Worm (Caenorhabditis elegans) whole organism, young adult: Measurements from ENCODE around the gene catp-2.

Experiments
- C17E4.6 ChIP-seq: fragments of 200-800 bp; sonication (Bioruptor generic); IDR thresholded peaks from 2 replicates; pipeline ENCODE4 v1.3.6; 2022; ENCODE audit warnings: missing genetic modification reagents, missing genetic modification characterization, missing compliant biosample characterization
- F10E7.11 ChIP-seq: sonication (generic microtip); optimal IDR thresholded peaks from 2 replicates; lab custom pipeline; 2017; ENCODE audit warnings: mild to moderate bottlenecking, missing genetic modification characterization, moderate library complexity, missing compliant biosample characterization
- F52B5.7 ChIP-seq: sonication (generic microtip); optimal IDR thresholded peaks from 2 replicates; lab custom pipeline; 2016; ENCODE audit warnings: mild to moderate bottlenecking, missing genetic modification characterization, missing compliant biosample characterization
- T07F8.4 ChIP-seq: sonication (generic microtip); optimal IDR thresholded peaks from 2 replicates; lab custom pipeline; 2016; ENCODE audit warnings: mild to moderate bottlenecking, missing genetic modification characterization, moderate library complexity, missing compliant biosample characterization
- T26A5.8 ChIP-seq: sonication (generic microtip); optimal IDR thresholded peaks from 2 replicates; lab custom pipeline; 2016; ENCODE audit warnings: missing genetic modification characterization, missing compliant biosample characterization
- Y56A3A.18 ChIP-seq: fragments of 200-800 bp; sonication (Bioruptor generic); IDR thresholded peaks from 2 replicates; pipeline ENCODE4 v1.3.6; 2022; ENCODE audit warnings: missing genetic modification reagents, missing genetic modification characterization, missing compliant biosample characterization
- Y95B8A.8 ChIP-seq: fragments of 200-800 bp; sonication (Bioruptor generic); IDR thresholded peaks from 2 replicates; pipeline ENCODE4 v1.3.6; 2022; ENCODE audit warnings: missing genetic modification reagents, missing genetic modification characterization, missing compliant biosample characterization
- aptf-2 ChIP-seq: fragments of 200-800 bp; sonication (Bioruptor generic); conservative IDR thresholded peaks from 2 replicates; pipeline ENCODE4 v1.3.6; 2022; ENCODE audit warnings: missing genetic modification reagents, missing genetic modification characterization, missing compliant biosample characterization
- attf-3 ChIP-seq: fragments of 200-800 bp; sonication (Bioruptor generic); conservative IDR thresholded peaks from 2 replicates; pipeline ENCODE4 v1.3.6; 2022; ENCODE audit warnings: missing genetic modification reagents, missing genetic modification characterization, missing compliant biosample characterization
- attf-6 ChIP-seq: fragments of 200-800 bp; sonication (Bioruptor generic); IDR thresholded peaks from 2 replicates; pipeline ENCODE4 v1.3.6; 2022; ENCODE audit warnings: missing genetic modification reagents, missing genetic modification characterization, missing compliant biosample characterization
- bed-2 ChIP-seq: fragments of 200-800 bp; sonication (Bioruptor generic); IDR thresholded peaks from 2 replicates; pipeline ENCODE4 v1.3.6; 2022; ENCODE audit warnings: missing genetic modification reagents, missing genetic modification characterization, missing compliant biosample characterization
- cebp-1 ChIP-seq, 2 experiments: fragments of 200-800 bp in 1 of 2; sonication (Bioruptor generic) in 1 of 2; sonication (generic microtip) in 1 of 2; IDR thresholded peaks in 1 of 2; optimal IDR thresholded peaks in 1 of 2; 2 replicates each; pipeline versions ENCODE4 v1.3.6 to Lab custom; 2017 to 2022; ENCODE audit warnings: missing compliant biosample characterization in 2 of 2, missing genetic modification characterization in 2 of 2, mild to moderate bottlenecking in 1 of 2, missing genetic modification reagents in 1 of 2, moderate library complexity in 1 of 2
- ceh-100 ChIP-seq: fragments of 200-800 bp; sonication (Bioruptor generic); IDR thresholded peaks from 2 replicates; pipeline ENCODE4 v1.3.6; 2022; ENCODE audit warnings: missing genetic modification reagents, missing genetic modification characterization, missing compliant biosample characterization
- ceh-27 ChIP-seq: fragments of 200-800 bp; sonication (Bioruptor generic); optimal IDR thresholded peaks from 2 replicates; lab custom pipeline; 2018; ENCODE audit warnings: mild to moderate bottlenecking, missing genetic modification characterization, moderate library complexity, missing compliant biosample characterization
- ceh-40 ChIP-seq: fragments of 200-800 bp; sonication (Bioruptor generic); IDR thresholded peaks from 2 replicates; pipeline ENCODE4 v1.3.6; 2022; ENCODE audit warnings: missing genetic modification characterization, missing compliant biosample characterization
- ceh-58 ChIP-seq: fragments of 200-800 bp; sonication (Bioruptor generic); IDR thresholded peaks from 2 replicates; pipeline ENCODE4 v1.3.6; 2022; ENCODE audit warnings: missing genetic modification characterization, missing compliant biosample characterization
- ceh-79 ChIP-seq: sonication (generic microtip); optimal IDR thresholded peaks from 2 replicates; lab custom pipeline; 2017; ENCODE audit warnings: mild to moderate bottlenecking, missing genetic modification characterization, missing compliant biosample characterization
- chd-7 ChIP-seq: sonication (generic microtip); optimal IDR thresholded peaks from 2 replicates; lab custom pipeline; 2016; ENCODE audit warnings: mild to moderate bottlenecking, missing genetic modification characterization, moderate library complexity, missing compliant biosample characterization
- dox-1 ChIP-seq: fragments of 200-800 bp; sonication (Bioruptor generic); IDR thresholded peaks from 2 replicates; pipeline ENCODE4 v1.3.6; 2022; ENCODE audit warnings: missing genetic modification reagents, missing genetic modification characterization, missing compliant biosample characterization
- dpl-1 ChIP-seq: fragments of 150-350 bp; optimal IDR thresholded peaks from 2 replicates; lab custom pipeline; 2014; ENCODE audit warnings: missing biosample characterization, missing genetic modification reagents, missing genetic modification characterization
- him-1 ChIP-seq: sonication (generic microtip); optimal IDR thresholded peaks from 2 replicates; lab custom pipeline; 2016; ENCODE audit warnings: missing genotype, missing genetic modification reagents, missing genetic modification characterization, missing compliant biosample characterization
- hmg-1.2 ChIP-seq: fragments of 200-800 bp; sonication (Bioruptor generic); IDR thresholded peaks from 2 replicates; pipeline ENCODE4 v1.3.6; 2022; ENCODE audit warnings: missing genetic modification reagents, missing genetic modification characterization, missing compliant biosample characterization
- hrde-1 ChIP-seq: sonication (generic microtip); optimal IDR thresholded peaks from 2 replicates; lab custom pipeline; 2016; ENCODE audit warnings: missing genetic modification characterization, mild to moderate bottlenecking, missing compliant biosample characterization, moderate library complexity, missing genotype, missing genetic modification reagents, borderline replicate concordance
- lag-1 ChIP-seq: fragments of 200-800 bp; sonication (Bioruptor generic); IDR thresholded peaks from 2 replicates; pipeline ENCODE4 v1.3.6; 2022; ENCODE audit warnings: missing genetic modification reagents, missing genetic modification characterization, missing compliant biosample characterization
- let-526 ChIP-seq: fragments of 200-800 bp; sonication (Bioruptor generic); IDR thresholded peaks from 2 replicates; pipeline ENCODE4 v1.3.6; 2022; ENCODE audit warnings: missing genetic modification reagents, missing genetic modification characterization, missing compliant biosample characterization
- lin-40 ChIP-seq: sonication (generic microtip); optimal IDR thresholded peaks from 2 replicates; lab custom pipeline; 2016; ENCODE audit warnings: missing genetic modification characterization, mild to moderate bottlenecking, missing compliant biosample characterization, missing genotype, missing genetic modification reagents
- madf-6 ChIP-seq: fragments of 200-800 bp; sonication (Bioruptor generic); IDR thresholded peaks from 2 replicates; pipeline ENCODE4 v1.3.6; 2022; ENCODE audit warnings: missing genetic modification reagents, missing genetic modification characterization, missing compliant biosample characterization
- mcd-1 ChIP-seq: fragments of 200-800 bp; sonication (Bioruptor generic); IDR thresholded peaks from 2 replicates; pipeline ENCODE4 v1.3.6; 2022; ENCODE audit warnings: missing genetic modification reagents, missing genetic modification characterization, missing compliant biosample characterization
- nfya-2 ChIP-seq: fragments of 200-800 bp; sonication (Bioruptor generic); IDR thresholded peaks from 2 replicates; pipeline ENCODE4 v1.3.6; 2022; ENCODE audit warnings: missing genetic modification reagents, missing genetic modification characterization, missing compliant biosample characterization
- nhr-120 ChIP-seq: fragments of 200-800 bp; sonication (Bioruptor generic); IDR thresholded peaks from 2 replicates; pipeline ENCODE4 v1.3.6; 2022; ENCODE audit warnings: missing genetic modification characterization, missing compliant biosample characterization
- nhr-27 ChIP-seq: fragments of 200-800 bp; sonication (Bioruptor generic); optimal IDR thresholded peaks from 2 replicates; lab custom pipeline; 2018; ENCODE audit warnings: mild to moderate bottlenecking, missing genetic modification characterization, moderate library complexity, missing compliant biosample characterization
- nhr-90 ChIP-seq: sonication (generic microtip); optimal IDR thresholded peaks from 2 replicates; lab custom pipeline; 2016; ENCODE audit warnings: missing genotype, mild to moderate bottlenecking, missing genetic modification characterization, missing compliant biosample characterization
- sdz-38 ChIP-seq: sonication (generic microtip); optimal IDR thresholded peaks from 2 replicates; lab custom pipeline; 2016; ENCODE audit warnings: missing genotype, missing genetic modification characterization, missing compliant biosample characterization
- snpc-1.3 ChIP-seq: sonication (generic microtip); optimal IDR thresholded peaks from 2 replicates; lab custom pipeline; 2017; ENCODE audit warnings: missing genetic modification characterization, mild to moderate bottlenecking, missing compliant biosample characterization, antibody characterized with exemption, moderate library complexity, missing genotype, missing genetic modification reagents; ENCODE audit not compliant: insufficient read depth
- sptf-2 ChIP-seq: fragments of 200-800 bp; sonication (Bioruptor generic); optimal IDR thresholded peaks from 2 replicates; lab custom pipeline; 2018; ENCODE audit warnings: mild to moderate bottlenecking, missing genetic modification characterization, missing compliant biosample characterization
- ztf-18 ChIP-seq: sonication (generic microtip); optimal IDR thresholded peaks from 2 replicates; lab custom pipeline; 2016; ENCODE audit warnings: missing genotype, mild to moderate bottlenecking, missing genetic modification characterization, missing compliant biosample characterization
- ztf-26 ChIP-seq: sonication (generic microtip); optimal IDR thresholded peaks from 2 replicates; lab custom pipeline; 2017; ENCODE audit warnings: missing genetic modification characterization, missing compliant biosample characterization

The catp-2 gene

ce11 chrV:4935096-4935495 lies 590 bp downstream of the catp-2 start:
- TF ChIP-seq cebp-1 (GFP tag; IDR thresholded peaks at IDR 0.05; lab: Robert Waterston, UW) (no peak), cebp-1 (tag; optimal IDR thresholded peaks at IDR 0.05; lab: Kevin White, UChicago) (no peak), C17E4.6 (GFP tag; lab: Robert Waterston, UW) (no peak), ceh-100 (GFP tag; lab: Robert Waterston, UW) (no peak)

- TF ChIP-seq hrde-1 (no peak), nhr-27 (no peak), attf-6 (no peak), F10E7.11 (no peak), T26A5.8 (no peak), ceh-58 (no peak), nfya-2 (no peak), dox-1 (GFP tag; lab: Robert Waterston, UW) (no peak), T07F8.4 (tag; lab: Kevin White, UChicago) (no peak), let-526 (no peak), hmg-1.2 (no peak), sptf-2 (GFP tag; lab: Kevin White, UChicago) (no peak), ceh-79 (no peak), lag-1 (GFP tag; lab: Robert Waterston, UW) (no peak), him-1 (no peak), dpl-1 (GFP tag; lab: Kevin White, UChicago) (no peak), lin-40 (tag; lab: Kevin White, UChicago) (no peak), ztf-26 (tag; lab: Kevin White, UChicago) (no peak)
Measured at ce11 chrV:4937337-4937736, 2.8 kb downstream of the catp-2 start.

- TF ChIP-seq snpc-1.3 (tag; lab: Kevin White, UChicago) (no peak), mcd-1 (GFP tag; lab: Robert Waterston, UW) (no peak), ztf-18 (tag; lab: Kevin White, UChicago) (no peak), ceh-27 (no peak), attf-3 (GFP tag; lab: Robert Waterston, UW) (no peak), F52B5.7 (tag; lab: Kevin White, UChicago) (no peak), Y95B8A.8 (GFP tag; lab: Robert Waterston, UW) (no peak), T07F8.4 (tag; lab: Kevin White, UChicago) (no peak), chd-7 (tag; lab: Kevin White, UChicago) (no peak), bed-2 (no peak), hmg-1.2 (no peak), madf-6 (GFP tag; lab: Robert Waterston, UW) (no peak), ceh-40 (GFP tag; lab: Robert Waterston, UW) (no peak), sdz-38 (tag; lab: Kevin White, UChicago) (no peak), Y56A3A.18 (GFP tag; lab: Robert Waterston, UW) (no peak), aptf-2 (GFP tag; lab: Robert Waterston, UW) (no peak), let-526 (no peak), nhr-90 (tag; lab: Kevin White, UChicago) (no peak), nhr-120 (GFP tag; lab: Robert Waterston, UW) (no peak)
Measured at ce11 chrV:4944219-4944618, 9.7 kb downstream of the catp-2 start, which contains the start of gene str-211. TSS of gene str-211 (minus strand) at chrV:4944319.
